Worm (Caenorhabditis elegans): ENCODE data around the gene C24H10.4.

ce11 chrX:5103422-5103821 lies 44.4 kb upstream of the C24H10.4 start:
- TF ChIP-seq fos-1 (tag; optimal IDR thresholded peaks at IDR 0.05) (no peak), ceh-9 (tag; optimal IDR thresholded peaks at IDR 0.05) (no peak), elt-1 (tag; optimal IDR thresholded peaks at IDR 0.05) (no peak), elt-3 (tag; optimal IDR thresholded peaks at IDR 0.05) (no peak), pqm-1 (tag; optimal IDR thresholded peaks at IDR 0.05) (no peak), R02D3.7 (tag; optimal IDR thresholded peaks at IDR 0.05) (no peak), ztf-4 (tag; optimal IDR thresholded peaks at IDR 0.05) (no peak), nhr-237 (tag; optimal IDR thresholded peaks at IDR 0.05) (no peak), zag-1 (tag; optimal IDR thresholded peaks at IDR 0.05) (no peak), nfya-1 (tag; optimal IDR thresholded peaks at IDR 0.05; ENCODE audit: insufficient read depth) (no peak), eor-1 (tag; optimal IDR thresholded peaks at IDR 0.05) (no peak), ZK546.5 (tag; optimal IDR thresholded peaks at IDR 0.05) (no peak), jun-1 (tag; optimal IDR thresholded peaks at IDR 0.05) (no peak)
